Worm (Caenorhabditis elegans): ENCODE results near the gene cpsf-1.

cpsf-1 gene

DNA sequence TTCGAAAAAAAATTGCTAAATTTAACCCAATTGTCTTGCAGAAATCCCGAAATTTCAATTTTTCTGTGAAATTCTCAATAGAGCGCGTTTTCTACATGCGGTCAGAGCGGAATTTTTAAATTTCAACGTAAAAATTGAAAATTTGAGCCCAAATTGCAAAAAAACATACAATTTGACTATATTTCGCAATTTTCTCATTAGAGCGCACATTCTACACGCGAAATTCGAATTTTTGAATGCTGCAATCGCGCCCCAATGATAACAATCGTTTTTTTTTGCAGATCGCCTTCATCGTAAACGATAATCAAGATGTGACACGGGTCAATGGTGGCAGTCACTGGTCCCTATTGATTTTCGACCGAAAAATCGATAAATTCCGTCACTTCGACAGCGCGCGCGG, 68.7 kb downstream of the cpsf-1 start:
- TF ChIP-seq nhr-23 (tag; optimal IDR thresholded peaks at IDR 0.05): no peak
- no peak for TF ChIP-seq nhr-43 (tag; optimal IDR thresholded peaks at IDR 0.05; ENCODE audit: poor library complexity, severe bottlenecking)
- no peak for TF ChIP-seq skn-1 (tag; optimal IDR thresholded peaks at IDR 0.05)
- no peak for TF ChIP-seq ama-1 (optimal IDR thresholded peaks at IDR 0.05)

ce11 chrIV:1963247-1963646, 69.5 kb downstream of the cpsf-1 start, which contains the start of gene ulp-3:
ulp-3 (plus strand) TSS chrIV:1963634.
- TF ChIP-seq nhr-77 (tag; optimal IDR thresholded peaks at IDR 0.05) (no peak), nfya-1 (tag; optimal IDR thresholded peaks at IDR 0.05; ENCODE audit: insufficient read depth) (no peak), eor-1 (tag; optimal IDR thresholded peaks at IDR 0.05) (no peak), ceh-28 (tag; optimal IDR thresholded peaks at IDR 0.05) (no peak), nhr-11 (tag; optimal IDR thresholded peaks at IDR 0.05) (no peak), skn-1 (tag; optimal IDR thresholded peaks at IDR 0.05) (no peak), aly-2 (tag; optimal IDR thresholded peaks at IDR 0.05) (no peak), lin-15B (tag; optimal IDR thresholded peaks at IDR 0.05) (no peak), fos-1 (tag; optimal IDR thresholded peaks at IDR 0.05) (no peak), elt-3 (tag; optimal IDR thresholded peaks at IDR 0.05) (no peak), tbx-2 (tag; optimal IDR thresholded peaks at IDR 0.05) (no peak), ceh-16 (tag; optimal IDR thresholded peaks at IDR 0.05) (no peak), pha-4 (tag; optimal IDR thresholded peaks at IDR 0.05) (no peak), nhr-12 (tag; optimal IDR thresholded peaks at IDR 0.05) (no peak), zag-1 (tag; optimal IDR thresholded peaks at IDR 0.05) (no peak), egl-5 (tag; optimal IDR thresholded peaks at IDR 0.05) (no peak), daf-12 (tag; optimal IDR thresholded peaks at IDR 0.05) (no peak)

ce11 chrIV:1959554-1959953, 73.2 kb downstream of the cpsf-1 start, which contains the start of gene tdpo-1:
tdpo-1 (plus strand) TSS chrIV:1959854.
- TF ChIP-seq snpc-4 (tag; optimal IDR thresholded peaks at IDR 0.05): no peak
- TF ChIP-seq unc-62 (GFP tag; optimal IDR thresholded peaks at IDR 0.05): no peak
- TF ChIP-seq hmg-11 (tag; optimal IDR thresholded peaks at IDR 0.05): no peak
- TF ChIP-seq elt-3 (tag; optimal IDR thresholded peaks at IDR 0.05): no peak
- TF ChIP-seq daf-12 (tag; optimal IDR thresholded peaks at IDR 0.05): no peak
- TF ChIP-seq ceh-28 (tag; optimal IDR thresholded peaks at IDR 0.05): no peak
- no peak for TF ChIP-seq elt-2 (tag; optimal IDR thresholded peaks at IDR 0.05)
- no peak for TF ChIP-seq fos-1 (tag; optimal IDR thresholded peaks at IDR 0.05)
- no peak for TF ChIP-seq sea-2 (GFP tag; optimal IDR thresholded peaks at IDR 0.05)
- TF ChIP-seq nfya-1 (tag; optimal IDR thresholded peaks at IDR 0.05; ENCODE audit: insufficient read depth): no peak
- no peak for TF ChIP-seq lin-15B (tag; optimal IDR thresholded peaks at IDR 0.05)
- no peak for TF ChIP-seq ztf-4 (tag; optimal IDR thresholded peaks at IDR 0.05)
- no peak for TF ChIP-seq aly-2 (tag; optimal IDR thresholded peaks at IDR 0.05)
- no peak for TF ChIP-seq jun-1 (tag; optimal IDR thresholded peaks at IDR 0.05)

Data from whole organism, L3 larva.